Worm (Caenorhabditis elegans): Measurements from ENCODE around the gene C07A12.2.

Gene C07A12.2

DNA sequence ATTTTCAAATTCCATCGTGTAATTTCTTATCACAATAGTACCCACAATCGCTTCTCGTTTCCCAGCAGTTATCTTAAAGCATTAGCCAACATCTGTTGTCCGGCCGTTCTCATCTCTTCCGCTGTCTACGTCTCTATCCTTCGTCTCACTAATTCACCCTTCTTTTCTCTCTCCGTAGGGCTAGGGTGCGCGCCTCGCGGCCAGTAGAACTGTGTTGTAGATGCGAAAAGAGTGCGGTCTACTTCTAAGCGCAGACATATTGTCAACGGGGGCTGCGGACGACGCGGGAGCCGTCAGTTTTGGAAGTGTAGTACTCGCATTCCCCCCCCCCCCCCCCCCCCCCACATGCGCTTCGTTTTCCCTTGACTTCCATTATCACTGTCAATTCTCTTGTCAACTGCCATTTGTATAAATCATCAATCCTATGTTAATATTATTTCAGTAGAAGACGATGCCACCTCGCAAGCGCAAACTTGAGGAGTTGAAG lies 30.9 kb upstream of the C07A12.2 start, which contains the start of gene spr-3:
Gene spr-3 (plus strand): TSS at position 437 of the 487 bp plus-strand sequence.
- TF ChIP-seq ref-1 (GFP tag; conservative IDR thresholded peaks at IDR 0.05) (no peak), ztf-23 (GFP tag; IDR thresholded peaks at IDR 0.05) (no peak), ztf-29 (GFP tag; IDR thresholded peaks at IDR 0.05) (no peak), tab-1 (GFP tag; IDR thresholded peaks at IDR 0.05) (no peak), flt-1 (GFP tag; IDR thresholded peaks at IDR 0.05) (no peak), T22C8.4 (GFP tag; IDR thresholded peaks at IDR 0.05) (no peak), klf-2 (GFP tag; conservative IDR thresholded peaks at IDR 0.05) (no peak), cog-1 (tag; optimal IDR thresholded peaks at IDR 0.05) (no peak)

DNA sequence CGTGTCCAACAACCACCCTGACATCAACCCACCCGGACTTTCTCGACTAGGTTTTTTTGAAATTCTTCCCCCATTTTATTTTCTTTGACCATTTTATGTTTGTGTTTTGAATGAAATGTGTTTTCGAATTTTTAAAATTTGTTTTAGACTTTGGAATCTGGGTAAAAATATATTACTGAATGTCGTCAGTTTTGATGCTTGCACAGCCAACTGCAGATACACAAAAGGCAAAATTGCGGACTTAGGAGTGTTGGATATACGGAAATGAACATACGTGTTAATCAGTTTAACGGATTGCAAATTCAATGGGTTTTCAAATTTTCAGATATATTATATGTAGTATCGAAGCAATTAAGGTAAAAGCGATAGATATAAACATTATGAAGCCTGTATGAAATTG lies 27.9 kb upstream of the C07A12.2 start:
- no peak for TF ChIP-seq T22C8.4 (GFP tag; IDR thresholded peaks at IDR 0.05)
- TF ChIP-seq flt-1 (GFP tag; IDR thresholded peaks at IDR 0.05), result no peak
- no peak for TF ChIP-seq ztf-23 (GFP tag; IDR thresholded peaks at IDR 0.05)
- TF ChIP-seq tab-1 (GFP tag; IDR thresholded peaks at IDR 0.05), result no peak
- TF ChIP-seq ztf-29 (GFP tag; IDR thresholded peaks at IDR 0.05), result no peak
- no peak for TF ChIP-seq ref-1 (GFP tag; conservative IDR thresholded peaks at IDR 0.05)
- TF ChIP-seq med-1 (GFP tag; optimal IDR thresholded peaks at IDR 0.05; ENCODE audit: insufficient read depth), result no peak
- TF ChIP-seq klf-2 (GFP tag; conservative IDR thresholded peaks at IDR 0.05), result no peak
- no peak for TF ChIP-seq cog-1 (tag; optimal IDR thresholded peaks at IDR 0.05)

DNA sequence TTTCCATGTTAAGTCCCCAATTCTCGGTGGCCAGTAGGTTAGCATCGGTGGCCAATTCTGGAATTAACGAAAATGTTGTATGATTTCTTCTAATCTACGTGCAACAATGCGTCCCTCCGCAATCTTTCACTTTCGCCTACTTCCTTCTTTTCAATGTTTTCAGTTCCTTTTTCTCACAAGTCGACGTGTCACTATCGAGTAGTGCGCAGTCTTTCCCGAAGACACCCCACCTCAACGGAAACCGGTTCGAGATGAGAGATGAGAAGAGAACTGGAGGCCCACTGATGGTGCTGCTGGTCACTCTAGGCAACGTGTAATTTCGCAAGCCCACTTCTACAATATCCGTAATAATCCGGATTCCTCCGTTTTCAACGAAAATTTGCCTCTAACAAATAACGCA lies 24.7 kb upstream of the C07A12.2 start:
- TF ChIP-seq T22C8.4 (GFP tag; IDR thresholded peaks at IDR 0.05), result no peak
- TF ChIP-seq med-1 (GFP tag; optimal IDR thresholded peaks at IDR 0.05; ENCODE audit: insufficient read depth), result no peak
- TF ChIP-seq ztf-23 (GFP tag; IDR thresholded peaks at IDR 0.05), result 0 out of 2 replicates have a peak, but pooled peaks have one; percentile 11
- TF ChIP-seq flt-1 (GFP tag; IDR thresholded peaks at IDR 0.05), result no peak

DNA sequence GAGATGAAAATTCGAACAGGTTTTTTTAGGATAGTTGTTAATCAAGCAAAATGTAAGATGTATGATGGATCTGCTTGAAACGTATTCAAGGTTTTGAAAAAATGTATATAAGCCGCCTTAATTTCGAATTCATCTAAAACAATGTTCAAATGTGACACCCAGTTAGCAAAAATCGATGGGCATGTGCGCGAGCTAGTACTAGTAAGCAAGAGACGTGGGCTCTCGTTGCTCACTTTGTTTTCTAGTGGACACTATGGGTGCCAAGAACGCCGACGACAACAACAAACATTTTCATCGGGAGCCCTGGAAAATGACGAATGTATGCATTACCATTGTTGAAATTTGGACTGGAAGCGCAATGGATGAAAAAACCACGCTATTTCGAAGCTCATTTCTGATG lies 23.5 kb upstream of the C07A12.2 start:
- no peak for TF ChIP-seq T22C8.4 (GFP tag; IDR thresholded peaks at IDR 0.05)
- no peak for TF ChIP-seq ref-1 (GFP tag; conservative IDR thresholded peaks at IDR 0.05)
- no peak for TF ChIP-seq klf-2 (GFP tag; conservative IDR thresholded peaks at IDR 0.05)
- TF ChIP-seq tab-1 (GFP tag; IDR thresholded peaks at IDR 0.05), result no peak

DNA sequence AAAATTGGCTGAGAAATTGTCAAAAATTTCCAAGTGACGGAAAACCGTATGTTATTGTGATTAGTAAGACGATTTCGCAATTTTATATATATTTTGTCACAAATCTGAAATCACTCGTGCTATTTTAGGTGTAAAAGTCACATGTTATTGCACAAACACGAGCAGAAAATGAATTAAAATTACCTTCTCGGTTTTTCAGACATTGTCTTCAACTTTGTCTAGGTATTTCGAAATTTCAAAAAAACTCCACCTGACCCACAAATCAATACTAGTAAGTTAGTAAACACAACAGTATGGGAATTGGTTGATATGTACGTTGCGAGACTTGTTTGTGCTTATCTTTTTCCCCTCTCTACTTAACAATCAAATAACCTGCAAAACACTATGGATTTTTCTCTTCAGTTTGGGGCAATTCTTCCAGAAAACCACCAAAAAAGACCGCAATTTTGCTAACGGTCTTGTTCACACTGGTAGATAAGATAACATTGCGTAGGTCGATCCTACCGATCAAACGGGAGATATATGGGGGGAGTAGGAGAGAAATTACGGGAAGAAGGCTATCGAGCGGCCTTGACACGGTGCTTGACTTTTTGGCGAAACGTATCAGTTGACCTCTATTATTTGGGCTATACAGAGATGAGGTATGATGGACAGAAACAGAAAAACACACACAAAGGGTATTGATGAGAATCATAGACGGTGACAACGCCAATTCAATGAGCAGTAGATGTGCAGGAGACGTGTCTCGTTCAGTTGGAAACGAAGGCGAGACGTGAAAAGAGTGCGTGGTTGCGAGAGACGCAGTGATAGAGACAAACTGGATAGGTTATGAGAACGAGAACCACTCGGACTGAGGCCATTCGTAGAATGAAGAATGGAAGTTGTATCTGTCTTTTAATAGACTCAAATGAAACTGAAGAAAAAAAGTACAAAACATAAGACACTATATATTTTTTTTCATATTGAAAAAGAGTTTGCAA lies 22.5 kb upstream of the C07A12.2 start, which contains the start of gene C07A12.7:
Gene C07A12.7 (minus strand): TSS at position 308 of the 980 bp plus-strand sequence.
- no peak for TF ChIP-seq ztf-23 (GFP tag; IDR thresholded peaks at IDR 0.05)
- no peak for TF ChIP-seq T22C8.4 (GFP tag; IDR thresholded peaks at IDR 0.05)
- no peak for TF ChIP-seq med-1 (GFP tag; optimal IDR thresholded peaks at IDR 0.05; ENCODE audit: insufficient read depth)
- TF ChIP-seq flt-1 (GFP tag; IDR thresholded peaks at IDR 0.05), result 0 out of 2 replicates have a peak, but pooled peaks have one; percentile 21
- 0 out of 2 replicates have a peak, but pooled peaks have one; percentile 17 for TF ChIP-seq ztf-29 (GFP tag; IDR thresholded peaks at IDR 0.05)
- no peak for TF ChIP-seq klf-2 (GFP tag; conservative IDR thresholded peaks at IDR 0.05)
- TF ChIP-seq tab-1 (GFP tag; IDR thresholded peaks at IDR 0.05), result no peak
- TF ChIP-seq ref-1 (GFP tag; conservative IDR thresholded peaks at IDR 0.05), result no peak
- peak; percentile 9 for TF ChIP-seq cog-1 (tag; optimal IDR thresholded peaks at IDR 0.05)

DNA sequence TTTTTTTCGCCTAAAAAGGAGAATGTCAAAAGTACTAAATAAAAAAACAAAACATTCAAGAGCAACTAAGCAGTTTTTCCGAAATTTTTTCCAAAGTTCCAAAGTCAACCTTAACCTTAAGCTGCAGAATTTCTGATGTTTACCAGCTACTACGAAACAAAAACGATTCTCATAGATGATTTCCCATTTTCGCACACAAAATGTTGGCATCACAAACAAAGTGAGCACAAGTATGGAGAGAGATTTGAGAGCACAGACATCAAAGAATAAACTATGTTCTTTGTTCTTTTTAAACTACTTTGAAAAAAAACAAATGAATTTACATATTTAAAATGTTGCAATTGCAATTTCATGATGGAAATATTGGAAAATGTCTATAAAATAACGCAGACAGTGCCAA lies 21.3 kb upstream of the C07A12.2 start:
- TF ChIP-seq klf-2 (GFP tag; conservative IDR thresholded peaks at IDR 0.05) (no peak), med-1 (GFP tag; optimal IDR thresholded peaks at IDR 0.05; ENCODE audit: insufficient read depth) (no peak), cog-1 (tag; optimal IDR thresholded peaks at IDR 0.05) (no peak), tab-1 (GFP tag; IDR thresholded peaks at IDR 0.05) (no peak), ztf-29 (GFP tag; IDR thresholded peaks at IDR 0.05) (no peak), ztf-23 (GFP tag; IDR thresholded peaks at IDR 0.05) (no peak), T22C8.4 (GFP tag; IDR thresholded peaks at IDR 0.05) (no peak), ref-1 (GFP tag; conservative IDR thresholded peaks at IDR 0.05) (no peak), flt-1 (GFP tag; IDR thresholded peaks at IDR 0.05) (no peak)

DNA sequence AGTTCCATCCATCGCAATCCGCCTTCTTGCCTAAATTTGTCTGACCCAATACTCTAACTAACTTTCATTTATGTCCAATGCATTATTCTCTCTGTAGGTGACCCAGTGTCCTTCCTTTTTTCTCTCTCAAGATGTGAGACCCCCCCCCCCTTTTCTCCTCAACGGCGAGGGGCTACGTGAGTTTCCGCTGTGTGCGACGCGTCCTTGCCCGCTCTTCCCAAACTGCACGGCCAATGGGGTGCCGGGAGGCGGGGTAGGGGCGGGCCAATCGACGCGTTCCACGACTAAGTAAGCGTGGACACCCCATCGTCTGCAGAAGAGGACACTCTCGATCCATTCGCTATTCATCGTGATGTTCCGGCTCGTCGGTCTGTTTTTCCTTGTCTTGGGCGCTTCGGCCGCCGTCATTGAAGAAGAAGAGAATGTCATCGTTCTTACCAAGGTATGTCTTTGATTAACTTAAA lies 20.7 kb upstream of the C07A12.2 start, which contains the start of gene pdi-2:
Gene pdi-2 (plus strand): TSS at position 269 of the 464 bp plus-strand sequence.
- TF ChIP-seq tab-1 (GFP tag; IDR thresholded peaks at IDR 0.05) (peak; percentile 65; the same call in 1 of the 2 replicates), klf-2 (GFP tag; conservative IDR thresholded peaks at IDR 0.05) (peak; percentile 71), flt-1 (GFP tag; IDR thresholded peaks at IDR 0.05) (peak; percentile 88), T22C8.4 (GFP tag; IDR thresholded peaks at IDR 0.05) (no peak), cog-1 (tag; optimal IDR thresholded peaks at IDR 0.05) (peak; percentile 83), ztf-29 (GFP tag; IDR thresholded peaks at IDR 0.05) (no peak), ztf-23 (GFP tag; IDR thresholded peaks at IDR 0.05) (peak; percentile 76)

DNA sequence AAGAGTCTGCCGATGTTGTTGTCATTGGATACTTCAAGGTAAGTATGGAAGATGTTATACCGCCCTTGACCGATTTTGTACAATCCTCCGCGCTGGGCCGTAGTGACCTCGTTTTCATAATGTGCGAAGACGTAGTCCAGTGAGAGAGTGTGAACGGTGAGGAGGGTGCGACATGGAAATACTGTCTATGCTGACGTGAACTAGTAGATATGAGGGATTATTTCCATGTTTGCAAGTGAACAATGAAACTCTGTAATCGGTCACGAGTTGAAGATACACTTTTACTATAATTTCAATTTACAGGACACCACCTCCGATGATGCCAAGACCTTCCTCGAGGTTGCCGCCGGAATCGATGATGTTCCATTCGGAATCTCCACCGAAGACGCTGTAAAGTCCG lies 19.8 kb upstream of the C07A12.2 start:
- TF ChIP-seq ztf-29 (GFP tag; IDR thresholded peaks at IDR 0.05) (no peak), flt-1 (GFP tag; IDR thresholded peaks at IDR 0.05) (0 out of 2 replicates have a peak, but pooled peaks have one; percentile 49), med-1 (GFP tag; optimal IDR thresholded peaks at IDR 0.05; ENCODE audit: insufficient read depth) (no peak), T22C8.4 (GFP tag; IDR thresholded peaks at IDR 0.05) (no peak)

DNA sequence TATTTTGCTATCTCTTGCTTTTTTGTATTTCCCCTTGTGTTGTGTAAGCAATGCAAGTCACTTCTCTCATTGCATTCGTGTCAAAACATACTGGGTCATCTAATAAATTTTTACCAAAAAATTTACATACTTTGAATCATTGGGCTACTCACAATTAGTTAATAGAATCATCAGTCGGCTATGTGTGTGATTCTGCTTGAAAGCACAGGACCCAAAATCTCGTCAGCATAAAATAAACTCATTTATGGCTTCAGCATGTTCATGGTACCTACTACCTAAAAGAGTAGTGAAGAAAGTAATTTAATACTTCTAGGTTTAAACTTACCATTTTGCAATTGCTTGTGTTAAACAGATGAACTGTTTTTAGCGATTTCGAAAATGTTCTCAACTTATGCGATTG lies 18.2 kb upstream of the C07A12.2 start:
- TF ChIP-seq flt-1 (GFP tag; IDR thresholded peaks at IDR 0.05), result no peak
- TF ChIP-seq ref-1 (GFP tag; conservative IDR thresholded peaks at IDR 0.05), result no peak
- no peak for TF ChIP-seq ztf-23 (GFP tag; IDR thresholded peaks at IDR 0.05)
- no peak for TF ChIP-seq tab-1 (GFP tag; IDR thresholded peaks at IDR 0.05)
- no peak for TF ChIP-seq med-1 (GFP tag; optimal IDR thresholded peaks at IDR 0.05; ENCODE audit: insufficient read depth)
- TF ChIP-seq cog-1 (tag; optimal IDR thresholded peaks at IDR 0.05), result no peak
- no peak for TF ChIP-seq klf-2 (GFP tag; conservative IDR thresholded peaks at IDR 0.05)
- no peak for TF ChIP-seq T22C8.4 (GFP tag; IDR thresholded peaks at IDR 0.05)
